Worm (Caenorhabditis elegans) whole organism, L1 larva: ENCODE data around the gene twk-48.

Source experiments
- C04F5.9 ChIP-seq: sonication (generic microtip); optimal IDR thresholded peaks from 2 replicates; lab custom pipeline; 2016; ENCODE audit warnings: missing genetic modification characterization, missing compliant biosample characterization
- aly-2 ChIP-seq: fragments of 150-350 bp; optimal IDR thresholded peaks from 2 replicates; lab custom pipeline; 2014; ENCODE audit warnings: missing biosample characterization, missing genetic modification characterization
- ceh-8 ChIP-seq: fragments of 200-800 bp; sonication (Bioruptor generic); optimal IDR thresholded peaks from 2 replicates; lab custom pipeline; 2018; ENCODE audit warnings: mild to moderate bottlenecking, missing genetic modification characterization, moderate library complexity, missing compliant biosample characterization
- ceh-82 ChIP-seq, 3 experiments: fragments of 150-350 bp in 1 of 3; sonication (generic microtip) in 2 of 3; optimal IDR thresholded peaks; 2 replicates each; lab custom pipeline; 2014 to 2017; ENCODE audit warnings: missing biosample characterization in 3 of 3, missing genetic modification characterization in 3 of 3
- dpl-1 ChIP-seq, 3 experiments: fragments of 150-350 bp in 2 of 3; sonication (generic microtip) in 1 of 3; optimal IDR thresholded peaks; 2 replicates each; lab custom pipeline; 2014 to 2017; ENCODE audit warnings: missing biosample characterization in 3 of 3, missing genetic modification characterization in 3 of 3, missing genetic modification reagents in 3 of 3
- efl-1 ChIP-seq, 4 experiments: fragments of 150-350 bp; optimal IDR thresholded peaks in 3 of 4; peaks in 1 of 4; 1 replicate in 1 of 4; 2 replicates in 3 of 4; lab custom pipeline; 2014; ENCODE audit warnings: missing biosample characterization in 2 of 4, missing genetic modification characterization in 2 of 4, missing genetic modification reagents in 2 of 4
- egl-13 ChIP-seq: sonication (generic microtip); optimal IDR thresholded peaks from 2 replicates; lab custom pipeline; 2016; ENCODE audit warnings: missing genotype, missing genetic modification reagents, missing genetic modification characterization, missing compliant biosample characterization
- fkh-4 ChIP-seq: sonication (generic microtip); optimal IDR thresholded peaks from 2 replicates; lab custom pipeline; 2016; ENCODE audit warnings: missing compliant biosample characterization, missing genetic modification characterization, borderline replicate concordance
- irx-1 ChIP-seq: sonication (generic microtip); optimal IDR thresholded peaks from 2 replicates; lab custom pipeline; 2016; ENCODE audit warnings: missing genetic modification characterization, missing compliant biosample characterization
- lin-35 ChIP-seq, 2 experiments: fragments of 150-350 bp; optimal IDR thresholded peaks; 2 replicates each; lab custom pipeline; 2014; ENCODE audit warnings: missing biosample characterization in 2 of 2, missing genetic modification characterization in 2 of 2, missing genetic modification reagents in 2 of 2
- nhr-47 ChIP-seq: sonication (generic microtip); optimal IDR thresholded peaks from 2 replicates; lab custom pipeline; 2016; ENCODE audit warnings: mild to moderate bottlenecking, missing genetic modification characterization, moderate library complexity, missing compliant biosample characterization
- skn-1 ChIP-seq: fragments of 150-350 bp; optimal IDR thresholded peaks from 2 replicates; lab custom pipeline; 2014; ENCODE audit warnings: missing biosample characterization, missing genetic modification characterization
- unc-30 ChIP-seq: sonication (generic microtip); optimal IDR thresholded peaks from 2 replicates; lab custom pipeline; 2017; ENCODE audit warnings: missing biosample characterization, missing genetic modification characterization
- unc-86 ChIP-seq: sonication (generic microtip); optimal IDR thresholded peaks from 2 replicates; lab custom pipeline; 2016; ENCODE audit warnings: missing genetic modification characterization, missing compliant biosample characterization

twk-48 gene

DNA sequence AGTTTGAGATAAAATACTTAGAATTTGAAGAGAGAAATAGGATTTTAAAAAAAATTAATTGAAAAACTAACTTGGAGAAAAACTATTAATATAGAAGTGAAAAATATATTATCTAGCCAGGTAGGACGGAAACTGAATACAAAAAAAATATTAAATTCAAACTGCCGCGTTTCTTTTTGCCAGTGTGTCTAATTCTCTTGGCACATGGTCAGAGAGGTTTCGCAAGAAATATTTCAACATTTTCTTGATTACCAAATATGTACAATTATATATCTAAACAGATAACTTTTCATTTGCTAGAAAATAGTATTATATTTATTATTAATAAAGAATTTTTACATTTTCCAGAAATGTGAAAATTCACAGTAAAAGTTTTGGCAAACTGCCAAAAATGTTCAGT, 52.0 kb downstream of the twk-48 start:
- TF ChIP-seq efl-1 (optimal IDR thresholded peaks at IDR 0.05; lab: Kevin White, UChicago) (peak in 1 of 2 experiments; percentile 42), efl-1 (GFP tag; optimal IDR thresholded peaks at IDR 0.05 in 1 of 2; lab: Kevin White, UChicago) (peak; percentile 68 to 96), fkh-4 (tag; lab: Kevin White, UChicago) (no peak), nhr-47 (tag; lab: Kevin White, UChicago) (no peak), C04F5.9 (tag; lab: Kevin White, UChicago) (no peak), lin-35 (GFP tag; optimal IDR thresholded peaks at IDR 0.05; lab: Kevin White, UChicago) (peak; percentile 43 to 76), ceh-82 (tag; optimal IDR thresholded peaks at IDR 0.05; lab: Kevin White, UChicago) (peak in 1 of 3 experiments; percentile 3), unc-86 (tag; lab: Kevin White, UChicago) (no peak), unc-30 (no peak), skn-1 (tag; lab: Kevin White, UChicago) (peak; percentile 77), egl-13 (no peak), aly-2 (no peak), dpl-1 (GFP tag; optimal IDR thresholded peaks at IDR 0.05; lab: Kevin White, UChicago) (peak; percentile 49 to 69 (median 64)), irx-1 (tag; lab: Kevin White, UChicago) (no peak), ceh-8 (GFP tag; lab: Kevin White, UChicago) (no peak)
